Fruit fly (Drosophila melanogaster) whole organism, embryonic: ENCODE data around the gene CG7841.
A peak's percentile ranks its signal among the peaks of the same experiment; 100 is the strongest.

Experiments used
- Awh ChIP-seq: fragments of 200-800 bp; sonication (Bioruptor generic); IDR thresholded peaks from 2 replicates; pipeline ENCODE4, ENCODE4 v1.3.6; 2022; ENCODE audit warnings: missing biosample characterization, missing genetic modification characterization
- CG13775 ChIP-seq: fragments of 200-800 bp; sonication (Bioruptor generic); optimal IDR thresholded peaks from 3 replicates; lab custom pipeline; 2017; ENCODE audit warnings: missing biosample characterization, mild to moderate bottlenecking, missing genetic modification characterization
- CG14014 ChIP-seq: fragments of 200-800 bp; sonication (Bioruptor generic); IDR thresholded peaks from 2 replicates; pipeline ENCODE4 v1.3.6; 2022; ENCODE audit warnings: missing biosample characterization, missing genetic modification characterization
- CG4360 ChIP-seq: fragments of 200-800 bp; sonication (Bioruptor generic); IDR thresholded peaks from 2 replicates; pipeline ENCODE4 v1.3.6; 2022; ENCODE audit warnings: missing biosample characterization, missing genetic modification characterization
- Dip2 ChIP-seq: fragments of 200-800 bp; sonication (Bioruptor generic); IDR thresholded peaks from 2 replicates; pipeline ENCODE4 v1.3.6; 2022; ENCODE audit warnings: missing biosample characterization, missing genetic modification characterization
- Gug ChIP-seq: fragments of 200-800 bp; sonication (Bioruptor generic); IDR thresholded peaks from 4 replicates; pipeline ENCODE4 v1.3.6; 2022; ENCODE audit warnings: missing biosample characterization, missing genetic modification characterization
- Hr3 ChIP-seq: fragments of 200-800 bp; sonication (Bioruptor generic); optimal IDR thresholded peaks from 3 replicates; lab custom pipeline; 2016; ENCODE audit warnings: missing biosample characterization, missing genetic modification characterization
- Hr39 ChIP-seq: fragments of >200 bp; optimal IDR thresholded peaks from 2 replicates; lab custom pipeline; 2017
- amos ChIP-seq: fragments of 200-800 bp; sonication (Bioruptor generic); IDR thresholded peaks from 2 replicates; pipeline ENCODE4 v1.3.6; 2022; ENCODE audit warnings: missing biosample characterization, missing genetic modification characterization; ENCODE audit not compliant: partially characterized antibody
- cg ChIP-seq: fragments of 200-800 bp; sonication (Bioruptor generic); optimal IDR thresholded peaks from 3 replicates; lab custom pipeline; 2019; ENCODE audit warnings: missing biosample characterization, mild to moderate bottlenecking, missing genetic modification characterization, moderate library complexity
- chm ChIP-seq: fragments of 200-800 bp; sonication (Bioruptor generic); IDR thresholded peaks from 2 replicates; pipeline ENCODE4 v1.3.6; 2022; ENCODE audit warnings: missing biosample characterization, missing genetic modification characterization
- schlank ChIP-seq: fragments of 200-800 bp; sonication (Bioruptor generic); optimal IDR thresholded peaks from 2 replicates; lab custom pipeline; 2018; ENCODE audit warnings: missing biosample characterization, mild to moderate bottlenecking, missing genetic modification characterization
- tgo ChIP-seq: fragments of 200-800 bp; sonication (Bioruptor generic); IDR thresholded peaks from 3 replicates; pipeline ENCODE4 v1.3.6; 2022; ENCODE audit warnings: missing biosample characterization, missing genetic modification characterization
- usp ChIP-seq: fragments of >200 bp; optimal IDR thresholded peaks from 2 replicates; lab custom pipeline; 2017; ENCODE audit warnings: missing biosample characterization, missing genetic modification characterization

- TF ChIP-seq CG14014 (peak; percentile 13; the same call in 1 of the 2 replicates), CG13775 (GFP tag; lab: Kevin White, UChicago) (no peak), usp (GFP tag; lab: Kevin White, UChicago) (no peak), Hr39 (lab: Kevin White, UChicago) (no peak), Hr3 (GFP tag; lab: Kevin White, UChicago) (no peak), Dip2 (GFP tag; lab: Robert Waterston, UW) (no peak), schlank (tag; lab: Kevin White, UChicago) (peak; percentile 57), chm (GFP tag; lab: Robert Waterston, UW) (no peak), cg (GFP tag; lab: Kevin White, UChicago) (no peak), amos (GFP tag; lab: Robert Waterston, UW) (no peak), tgo (no peak), CG4360 (no peak), Gug (GFP tag; lab: Robert Waterston, UW) (no peak), Awh (GFP tag; lab: Robert Waterston, UW) (no peak)
These were observed 40.8 kb upstream of the CG7841 start for dm6 chr3L:15548843-15549242.
